Fruit fly (Drosophila melanogaster) whole organism, embryonic: Measurements from ENCODE around the gene axo.

Experiments used
- Adf1 ChIP-seq: fragments of 200-800 bp; sonication (Bioruptor generic); IDR thresholded peaks from 2 replicates; pipeline ENCODE4 v1.3.6; 2022; ENCODE audit warnings: missing biosample characterization, missing genetic modification characterization
- Aef1 ChIP-seq: fragments of 200-800 bp; sonication (Bioruptor generic); IDR thresholded peaks from 3 replicates; pipeline ENCODE4 v1.3.6; 2022; ENCODE audit warnings: missing biosample characterization, missing genetic modification characterization
- Atf-2 ChIP-seq: fragments of 200-800 bp; sonication (Bioruptor generic); optimal IDR thresholded peaks from 2 replicates; lab custom pipeline; 2016; ENCODE audit warnings: missing biosample characterization, missing genetic modification characterization
- Blimp-1 ChIP-seq: fragments of 200-800 bp; sonication (Bioruptor generic); optimal IDR thresholded peaks from 3 replicates; lab custom pipeline; 2018; ENCODE audit warnings: missing biosample characterization, missing genetic modification characterization, mild to moderate bottlenecking, moderate library complexity, missing genetic modification reagents
- BtbVII ChIP-seq: fragments of 200-800 bp; sonication (Bioruptor generic); optimal IDR thresholded peaks from 3 replicates; lab custom pipeline; 2017; ENCODE audit warnings: missing biosample characterization, mild to moderate bottlenecking, missing genetic modification characterization
- CG10147 ChIP-seq: fragments of 200-800 bp; sonication (Bioruptor generic); optimal IDR thresholded peaks from 2 replicates; lab custom pipeline; 2019; ENCODE audit warnings: missing biosample characterization, mild to moderate bottlenecking, missing genetic modification characterization, moderate library complexity
- CG12391 ChIP-seq: fragments of 200-800 bp; sonication (Bioruptor generic); optimal IDR thresholded peaks from 3 replicates; lab custom pipeline; 2018; ENCODE audit warnings: missing biosample characterization, mild to moderate bottlenecking, missing genetic modification characterization, moderate library complexity
- CG13424 ChIP-seq: fragments of 200-800 bp; sonication (Bioruptor generic); optimal IDR thresholded peaks from 2 replicates; lab custom pipeline; 2019; ENCODE audit warnings: missing biosample characterization, mild to moderate bottlenecking, missing genetic modification characterization, moderate library complexity
- CG14014 ChIP-seq: fragments of 200-800 bp; sonication (Bioruptor generic); IDR thresholded peaks from 2 replicates; pipeline ENCODE4 v1.3.6; 2022; ENCODE audit warnings: missing biosample characterization, missing genetic modification characterization
- CG14050 ChIP-seq: fragments of 200-800 bp; sonication (Bioruptor generic); IDR thresholded peaks from 3 replicates; pipeline ENCODE4 v1.3.6; 2022; ENCODE audit warnings: missing biosample characterization, missing genetic modification characterization
- CG1529 ChIP-seq: fragments of 200-800 bp; sonication (Bioruptor generic); optimal IDR thresholded peaks from 3 replicates; lab custom pipeline; 2018; ENCODE audit warnings: missing biosample characterization, missing genetic modification characterization
- CG15601 ChIP-seq: fragments of 200-800 bp; sonication (Bioruptor generic); optimal IDR thresholded peaks from 3 replicates; lab custom pipeline; 2019; ENCODE audit warnings: missing biosample characterization, mild to moderate bottlenecking, missing genetic modification characterization, moderate library complexity
- CG16779 ChIP-seq: fragments of 200-800 bp; sonication (Bioruptor generic); IDR thresholded peaks from 2 replicates; pipeline ENCODE4 v1.3.6; 2022; ENCODE audit warnings: missing biosample characterization, missing genetic modification characterization
- CG17359 ChIP-seq: fragments of 200-800 bp; sonication (Bioruptor generic); optimal IDR thresholded peaks from 3 replicates; lab custom pipeline; 2018; ENCODE audit warnings: missing biosample characterization, mild to moderate bottlenecking, missing genetic modification characterization, moderate library complexity
- CG18599 ChIP-seq: fragments of 200-800 bp; sonication (Bioruptor generic); optimal IDR thresholded peaks from 3 replicates; lab custom pipeline; 2017; ENCODE audit warnings: missing biosample characterization, missing genetic modification characterization, mild to moderate bottlenecking, moderate library complexity, missing genetic modification reagents
- CG18764 ChIP-seq: fragments of 200-800 bp; sonication (Bioruptor generic); optimal IDR thresholded peaks from 3 replicates; lab custom pipeline; 2016; ENCODE audit warnings: missing biosample characterization, missing genetic modification characterization
- CG31388 ChIP-seq: fragments of 200-800 bp; sonication (Bioruptor generic); optimal IDR thresholded peaks from 2 replicates; lab custom pipeline; 2016; ENCODE audit warnings: missing biosample characterization, missing genetic modification characterization
- CG31441 ChIP-seq: fragments of 200-800 bp; sonication (Bioruptor generic); IDR thresholded peaks from 2 replicates; pipeline ENCODE4 v1.3.6; 2022; ENCODE audit warnings: missing biosample characterization, missing genetic modification characterization
- CG33213 ChIP-seq: fragments of 200-800 bp; sonication (Bioruptor generic); optimal IDR thresholded peaks from 3 replicates; lab custom pipeline; 2016; ENCODE audit warnings: missing biosample characterization, missing genetic modification characterization
- CG6175 ChIP-seq: fragments of 200-800 bp; sonication (Bioruptor generic); IDR thresholded peaks from 3 replicates; pipeline ENCODE4 v1.3.6; 2022; ENCODE audit warnings: missing biosample characterization, missing genetic modification characterization
- CG7963 ChIP-seq: fragments of 200-800 bp; sonication (Bioruptor generic); IDR thresholded peaks from 3 replicates; pipeline ENCODE4 v1.3.6; 2022; ENCODE audit warnings: missing biosample characterization, missing genetic modification characterization; ENCODE audit not compliant: partially characterized antibody
- CG8765 ChIP-seq: fragments of 200-800 bp; sonication (Bioruptor generic); IDR thresholded peaks from 2 replicates; pipeline ENCODE4 v1.3.6; 2022; ENCODE audit warnings: missing biosample characterization, missing genetic modification characterization
- CG9215 ChIP-seq: fragments of 200-800 bp; sonication (Bioruptor generic); IDR thresholded peaks from 2 replicates; pipeline ENCODE4 v1.3.6; 2022; ENCODE audit warnings: missing biosample characterization, missing genetic modification characterization
- CG9876 ChIP-seq: fragments of 200-800 bp; sonication (Bioruptor generic); optimal IDR thresholded peaks from 2 replicates; lab custom pipeline; 2016; ENCODE audit warnings: missing biosample characterization, missing genetic modification characterization
- Dad ChIP-seq: fragments of 200-800 bp; sonication (Bioruptor generic); optimal IDR thresholded peaks from 3 replicates; lab custom pipeline; 2016; ENCODE audit warnings: missing biosample characterization, missing genetic modification characterization
- Fer2 ChIP-seq: fragments of 200-800 bp; sonication (Bioruptor generic); optimal IDR thresholded peaks from 2 replicates; lab custom pipeline; 2018; ENCODE audit warnings: missing biosample characterization, mild to moderate bottlenecking, missing genetic modification characterization, moderate library complexity
- Hr78 ChIP-seq, 2 experiments: fragments of 200-800 bp in 1 of 2; fragments of >200 bp in 1 of 2; sonication (Bioruptor generic) in 1 of 2; optimal IDR thresholded peaks; 2 replicates each; lab custom pipeline; 2017 to 2019; ENCODE audit warnings: missing biosample characterization in 2 of 2, missing genetic modification characterization in 2 of 2, mild to moderate bottlenecking in 1 of 2, moderate library complexity in 1 of 2
- MESR4 ChIP-seq: fragments of 200-800 bp; sonication (Bioruptor generic); optimal IDR thresholded peaks from 2 replicates; lab custom pipeline; 2018; ENCODE audit warnings: missing biosample characterization, mild to moderate bottlenecking, missing genetic modification characterization, moderate library complexity
- Oli ChIP-seq: fragments of 200-800 bp; sonication (Bioruptor generic); optimal IDR thresholded peaks from 2 replicates; lab custom pipeline; 2018; ENCODE audit warnings: missing biosample characterization, mild to moderate bottlenecking, missing genetic modification characterization, moderate library complexity
- Spps ChIP-seq: fragments of 200-800 bp; sonication (Bioruptor generic); optimal IDR thresholded peaks from 2 replicates; lab custom pipeline; 2018; ENCODE audit warnings: missing biosample characterization, mild to moderate bottlenecking, missing genetic modification characterization
- YL-1 ChIP-seq: fragments of 200-800 bp; sonication (Bioruptor generic); optimal IDR thresholded peaks from 3 replicates; lab custom pipeline; 2017; ENCODE audit warnings: missing biosample characterization, mild to moderate bottlenecking, missing genetic modification characterization
- az2 ChIP-seq: fragments of 200-800 bp; sonication (Bioruptor generic); optimal IDR thresholded peaks from 3 replicates; lab custom pipeline; 2016; ENCODE audit warnings: missing biosample characterization, missing genetic modification characterization
- bigmax ChIP-seq: fragments of 200-800 bp; sonication (Bioruptor generic); optimal IDR thresholded peaks from 2 replicates; lab custom pipeline; 2018; ENCODE audit warnings: missing biosample characterization, mild to moderate bottlenecking, missing genetic modification characterization
- bowl ChIP-seq: fragments of 200-800 bp; sonication (Bioruptor generic); IDR thresholded peaks from 2 replicates; pipeline ENCODE4 v1.3.6; 2022; ENCODE audit warnings: missing biosample characterization, missing genetic modification characterization
- ci ChIP-seq: fragments of 200-800 bp; sonication (Bioruptor generic); IDR thresholded peaks from 3 replicates; pipeline ENCODE4 v1.3.6; 2022; ENCODE audit warnings: missing biosample characterization, missing genetic modification characterization
- dm ChIP-seq: fragments of 200-800 bp; sonication (Bioruptor generic); optimal IDR thresholded peaks from 3 replicates; lab custom pipeline; 2016; ENCODE audit warnings: missing biosample characterization, missing genetic modification characterization
- dmrt99B ChIP-seq: fragments of 200-800 bp; sonication (Bioruptor generic); optimal IDR thresholded peaks from 2 replicates; lab custom pipeline; 2018; ENCODE audit warnings: missing biosample characterization, mild to moderate bottlenecking, missing genetic modification characterization, moderate library complexity
- grau ChIP-seq: fragments of 200-800 bp; optimal IDR thresholded peaks from 3 replicates; lab custom pipeline; 2019; ENCODE audit warnings: missing biosample characterization, mild to moderate bottlenecking, missing genetic modification characterization, moderate library complexity
- ind ChIP-seq: fragments of 200-800 bp; sonication (Bioruptor generic); optimal IDR thresholded peaks from 3 replicates; lab custom pipeline; 2016; ENCODE audit warnings: missing biosample characterization, missing genetic modification characterization
- lmd ChIP-seq: fragments of 200-800 bp; sonication (Bioruptor generic); IDR thresholded peaks from 2 replicates; pipeline ENCODE4 v1.3.6; 2022; ENCODE audit warnings: missing biosample characterization, missing genetic modification characterization
- odd ChIP-seq: fragments of 200-800 bp; sonication (Bioruptor generic); optimal IDR thresholded peaks from 2 replicates; lab custom pipeline; 2017; ENCODE audit warnings: missing biosample characterization, mild to moderate bottlenecking, missing genetic modification characterization
- p53 ChIP-seq: fragments of 200-800 bp; sonication (Bioruptor generic); optimal IDR thresholded peaks from 2 replicates; lab custom pipeline; 2016; ENCODE audit warnings: missing biosample characterization, missing genetic modification characterization
- pan ChIP-seq, 4 experiments: fragments of >200 bp in 3 of 4; fragments of 200-800 bp in 1 of 4; sonication (Bioruptor generic) in 1 of 4; optimal IDR thresholded peaks in 3 of 4; IDR thresholded peaks in 1 of 4; 2 replicates each; pipeline versions ENCODE4 v1.3.6 to Lab custom; 2017 to 2022; ENCODE audit warnings: missing biosample characterization in 2 of 4, missing genetic modification characterization in 2 of 4, mixed read lengths in 1 of 4
- pum ChIP-seq: fragments of 200-800 bp; sonication (Bioruptor generic); optimal IDR thresholded peaks from 2 replicates; lab custom pipeline; 2016; ENCODE audit warnings: missing biosample characterization, missing genetic modification characterization
- pzg ChIP-seq: fragments of 200-800 bp; sonication (Bioruptor generic); optimal IDR thresholded peaks from 3 replicates; lab custom pipeline; 2018; ENCODE audit warnings: missing biosample characterization, mild to moderate bottlenecking, missing genetic modification characterization, moderate library complexity
- salm ChIP-seq: fragments of 200-800 bp; sonication (Bioruptor generic); optimal IDR thresholded peaks from 2 replicates; lab custom pipeline; 2018; ENCODE audit warnings: missing biosample characterization, mild to moderate bottlenecking, missing genetic modification characterization
- sc ChIP-seq, 3 experiments: fragments of >200 bp in 2 of 3; fragments of 200-800 bp in 1 of 3; sonication (Bioruptor generic) in 1 of 3; optimal IDR thresholded peaks; 2 replicates in 2 of 3; 3 replicates in 1 of 3; lab custom pipeline; 2017; ENCODE audit warnings: mild to moderate bottlenecking in 1 of 3, missing biosample characterization in 1 of 3, missing genetic modification characterization in 1 of 3, missing genetic modification reagents in 1 of 3
- trh ChIP-seq: fragments of 200-800 bp; sonication (Bioruptor generic); optimal IDR thresholded peaks from 2 replicates; lab custom pipeline; 2016; ENCODE audit warnings: missing biosample characterization, missing genetic modification characterization
- unc-4 ChIP-seq: fragments of 200-800 bp; sonication (Bioruptor generic); IDR thresholded peaks from 2 replicates; pipeline ENCODE4 v1.3.6; 2022; ENCODE audit warnings: missing biosample characterization, missing genetic modification characterization; ENCODE audit not compliant: partially characterized antibody
- wek ChIP-seq: fragments of 200-800 bp; sonication (Bioruptor generic); optimal IDR thresholded peaks from 3 replicates; lab custom pipeline; 2018; ENCODE audit warnings: missing biosample characterization, mild to moderate bottlenecking, missing genetic modification characterization, moderate library complexity

axo gene

dm6 chr3L:4691775-4692174 is 4.7 kb upstream of the axo start (continued):
- TF ChIP-seq CG15601 (tag; lab: Kevin White, UChicago): peak; percentile 45
- TF ChIP-seq pan (optimal IDR thresholded peaks at IDR 0.05; lab: Kevin White, UChicago): no peak
- no peak for TF ChIP-seq pan (GFP tag; optimal IDR thresholded peaks at IDR 0.05 in 1 of 2, IDR thresholded peaks at IDR 0.05 in 1 of 2)
- peak; percentile 8 for TF ChIP-seq CG18599 (GFP tag; lab: Kevin White, UChicago)
- no peak for TF ChIP-seq p53 (GFP tag; lab: Kevin White, UChicago)
- no peak for TF ChIP-seq unc-4 (GFP tag; lab: Robert Waterston, UW)
- TF ChIP-seq YL-1 (GFP tag; lab: Kevin White, UChicago): no peak
- no peak for TF ChIP-seq BtbVII (GFP tag; lab: Kevin White, UChicago)
- TF ChIP-seq ind (GFP tag; lab: Kevin White, UChicago): no peak
- no peak for TF ChIP-seq pum (GFP tag; lab: Kevin White, UChicago)
- no peak for TF ChIP-seq Aef1
- no peak; the same call in 1 of the 2 replicates for TF ChIP-seq lmd (GFP tag; lab: Robert Waterston, UW)
- no peak for TF ChIP-seq trh
- no peak for TF ChIP-seq CG7963 (GFP tag; lab: Robert Waterston, UW)
- TF ChIP-seq CG18764 (GFP tag; lab: Kevin White, UChicago): no peak
- TF ChIP-seq pzg (GFP tag; lab: Kevin White, UChicago): no peak
- peak; percentile 15 for TF ChIP-seq Spps
- TF ChIP-seq CG9215: no peak
- no peak for TF ChIP-seq CG14014
- 0 out of 3 replicates have a peak, but pooled peaks have one; percentile 45 for TF ChIP-seq ci (GFP tag; lab: Robert Waterston, UW)
- TF ChIP-seq CG9876 (GFP tag; lab: Kevin White, UChicago): no peak
- TF ChIP-seq dmrt99B: peak; percentile 44
- no peak for TF ChIP-seq sc (optimal IDR thresholded peaks at IDR 0.05; lab: Kevin White, UChicago)
- peak; percentile 12 for TF ChIP-seq sc (GFP tag; optimal IDR thresholded peaks at IDR 0.05; lab: Kevin White, UChicago)
- TF ChIP-seq CG1529 (GFP tag; lab: Kevin White, UChicago): no peak
- TF ChIP-seq az2 (GFP tag; lab: Kevin White, UChicago): no peak
- no peak for TF ChIP-seq Hr78 (GFP tag; optimal IDR thresholded peaks at IDR 0.05; lab: Kevin White, UChicago)
- no peak for TF ChIP-seq MESR4 (GFP tag; lab: Kevin White, UChicago)
- TF ChIP-seq bigmax (GFP tag; lab: Kevin White, UChicago): no peak
- TF ChIP-seq wek: no peak
- TF ChIP-seq CG6175: no peak
- TF ChIP-seq CG10147 (GFP tag; lab: Kevin White, UChicago): peak; percentile 5
- no peak for TF ChIP-seq dm
- peak; percentile 26 for TF ChIP-seq CG17359
- TF ChIP-seq Atf-2: no peak
- TF ChIP-seq Adf1 (GFP tag; lab: Robert Waterston, UW): no peak
- no peak for TF ChIP-seq CG8765 (GFP tag; lab: Robert Waterston, UW)
- TF ChIP-seq CG16779: no peak
- TF ChIP-seq Dad (GFP tag; lab: Kevin White, UChicago): no peak
- TF ChIP-seq grau (tag; lab: Kevin White, UChicago): peak; percentile 51
- no peak for TF ChIP-seq CG33213 (GFP tag; lab: Kevin White, UChicago)
- TF ChIP-seq Fer2 (tag; lab: Kevin White, UChicago): no peak
- no peak for TF ChIP-seq Blimp-1
- TF ChIP-seq CG13424 (tag; lab: Kevin White, UChicago): peak; percentile 39
- TF ChIP-seq bowl (GFP tag; lab: Robert Waterston, UW): no peak
- TF ChIP-seq CG31441 (GFP tag; lab: Robert Waterston, UW): peak; percentile 64; the same call in 1 of the 2 replicates
- TF ChIP-seq CG14050 (GFP tag; lab: Robert Waterston, UW): no peak
- no peak for TF ChIP-seq CG31388
- TF ChIP-seq odd (GFP tag; lab: Kevin White, UChicago): no peak
- no peak for TF ChIP-seq salm
- TF ChIP-seq CG12391 (tag; lab: Kevin White, UChicago): peak; percentile 32
- peak; percentile 50 for TF ChIP-seq Oli
